Fruit fly (Drosophila melanogaster): Measurements from ENCODE around the gene Rop.

DNA sequence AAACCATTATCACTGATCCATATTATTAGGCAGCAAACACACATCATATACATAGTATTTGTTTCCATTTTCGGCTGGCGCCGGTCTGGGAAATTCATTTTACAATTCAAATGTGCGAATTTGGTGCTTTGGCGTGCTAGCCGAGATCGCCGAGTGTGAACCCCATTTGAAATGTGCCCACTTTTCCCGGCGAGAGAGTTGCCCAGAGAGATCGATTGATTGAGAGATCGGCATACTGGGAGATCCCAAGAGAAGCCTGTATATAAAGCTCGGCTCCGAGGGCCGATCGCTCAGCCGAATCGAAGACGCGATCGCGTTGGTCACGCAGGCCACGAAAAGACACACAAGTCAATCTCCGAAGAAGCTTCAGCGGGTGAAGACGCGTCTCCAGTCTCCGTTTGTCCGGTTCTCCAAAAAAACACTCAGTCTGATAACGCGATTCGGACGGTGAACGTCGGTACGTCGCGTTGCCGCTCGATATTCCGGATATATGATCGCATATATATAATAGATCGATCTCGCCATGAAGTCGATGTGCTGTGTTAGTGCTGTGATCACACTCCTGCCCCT, 9.7 kb upstream of the Rop start, which contains the start of gene CG1299:
- TF ChIP-seq slbo (GFP tag; IDR thresholded peaks at IDR 0.05), result no peak
- TF ChIP-seq kay (GFP tag; optimal IDR thresholded peaks at IDR 0.05), result no peak
- TF ChIP-seq Doc2 (GFP tag; IDR thresholded peaks at IDR 0.05), result no peak
- TF ChIP-seq Antp (GFP tag; optimal IDR thresholded peaks at IDR 0.05), result no peak
- no peak for TF ChIP-seq CG14965 (GFP tag; optimal IDR thresholded peaks at IDR 0.05; ENCODE audit: borderline replicate concordance)
- no peak for TF ChIP-seq Fer2 (tag; optimal IDR thresholded peaks at IDR 0.05)
- TF ChIP-seq sc (optimal IDR thresholded peaks at IDR 0.05), result no peak
- TF ChIP-seq sc (GFP tag; optimal IDR thresholded peaks at IDR 0.05), result no peak
- no peak for TF ChIP-seq CG4707 (GFP tag; optimal IDR thresholded peaks at IDR 0.05)
- TF ChIP-seq tx (GFP tag; optimal IDR thresholded peaks at IDR 0.05), result no peak
- TF ChIP-seq Spps (tag; optimal IDR thresholded peaks at IDR 0.05), result no peak
- TF ChIP-seq dimm (GFP tag; IDR thresholded peaks at IDR 0.05), result no peak
- TF ChIP-seq CG10267 (tag; optimal IDR thresholded peaks at IDR 0.05), result no peak
- no peak for TF ChIP-seq lola (GFP tag; optimal IDR thresholded peaks at IDR 0.05)
- no peak for TF ChIP-seq CG32772 (GFP tag; IDR thresholded peaks at IDR 0.05)
